Worm (Caenorhabditis elegans) whole organism, L2 larva: ENCODE results near the gene sre-39.
"Not testable (repeated sequence)": the region's sequence is repeated elsewhere in the genome, so short reads cannot be mapped to it uniquely, and the experiment has no call there.

ENCODE experiments used
- C34F6.9 ChIP-seq: fragments of 150-350 bp; optimal IDR thresholded peaks from 2 replicates; lab custom pipeline; 2014; ENCODE audit warnings: missing biosample characterization, missing genetic modification characterization
- F13H6.1 ChIP-seq: sonication (generic microtip); optimal IDR thresholded peaks from 2 replicates; lab custom pipeline; 2016; ENCODE audit warnings: missing genetic modification characterization, missing compliant biosample characterization
- Y55F3AM.14 ChIP-seq: fragments of 200-800 bp; sonication (Bioruptor generic); optimal IDR thresholded peaks from 2 replicates; lab custom pipeline; 2018; ENCODE audit warnings: mild to moderate bottlenecking, missing genetic modification characterization, missing compliant biosample characterization
- ZK546.5 ChIP-seq: sonication (generic microtip); optimal IDR thresholded peaks from 2 replicates; lab custom pipeline; 2017; ENCODE audit warnings: missing biosample characterization, missing genetic modification characterization
- ama-1 ChIP-seq: fragments of 150-350 bp; optimal IDR thresholded peaks from 2 replicates; lab custom pipeline; 2018; ENCODE audit warnings: inconsistent platforms
- blmp-1 ChIP-seq: sonication (generic microtip); optimal IDR thresholded peaks from 2 replicates; lab custom pipeline; 2017; ENCODE audit warnings: missing genetic modification characterization, mild to moderate bottlenecking, missing compliant biosample characterization, antibody characterized with exemption, moderate library complexity; ENCODE audit not compliant: insufficient read depth
- crh-2 ChIP-seq: sonication (generic microtip); optimal IDR thresholded peaks from 2 replicates; lab custom pipeline; 2017; ENCODE audit warnings: missing biosample characterization, missing genetic modification characterization
- dmd-4 ChIP-seq: sonication (generic microtip); optimal IDR thresholded peaks from 2 replicates; lab custom pipeline; 2017; ENCODE audit warnings: missing biosample characterization, missing genetic modification characterization
- egl-27 ChIP-seq: sonication (generic microtip); optimal IDR thresholded peaks from 3 replicates; lab custom pipeline; 2017; ENCODE audit warnings: missing biosample characterization, missing genetic modification reagents, missing genetic modification characterization
- fos-1 ChIP-seq: fragments of 150-350 bp; optimal IDR thresholded peaks from 2 replicates; lab custom pipeline; 2014; ENCODE audit warnings: missing biosample characterization, missing genetic modification characterization
- gmeb-1 ChIP-seq: fragments of 150-350 bp; optimal IDR thresholded peaks from 2 replicates; lab custom pipeline; 2014; ENCODE audit warnings: missing biosample characterization, missing genetic modification characterization
- lin-11 ChIP-seq: fragments of 150-350 bp; sonication (generic microtip); optimal IDR thresholded peaks from 2 replicates; lab custom pipeline; 2014; ENCODE audit warnings: missing biosample characterization, missing genetic modification characterization, inconsistent platforms, mixed read lengths
- lin-13 ChIP-seq: fragments of 150-350 bp; optimal IDR thresholded peaks from 2 replicates; lab custom pipeline; 2014; ENCODE audit warnings: missing biosample characterization, missing genetic modification reagents, missing genetic modification characterization
- lin-39 ChIP-seq: fragments of 150-350 bp; optimal IDR thresholded peaks from 2 replicates; lab custom pipeline; 2014; ENCODE audit warnings: missing biosample characterization, missing genetic modification reagents, missing genetic modification characterization
- lsy-2 ChIP-seq, 2 experiments: fragments of 150-350 bp in 1 of 2; sonication (generic microtip) in 1 of 2; optimal IDR thresholded peaks; 2 replicates each; lab custom pipeline; 2014 to 2017; ENCODE audit warnings: missing biosample characterization in 2 of 2, missing genetic modification characterization in 2 of 2
- mab-5 ChIP-seq: fragments of 150-350 bp; optimal IDR thresholded peaks from 2 replicates; lab custom pipeline; 2014; ENCODE audit warnings: missing biosample characterization, missing genetic modification characterization
- mdl-1 ChIP-seq, 2 experiments: fragments of 150-350 bp in 1 of 2; sonication (generic microtip) in 1 of 2; optimal IDR thresholded peaks; 2 replicates each; lab custom pipeline; 2017; ENCODE audit warnings: missing biosample characterization in 2 of 2, missing genetic modification characterization in 2 of 2
- nhr-11 ChIP-seq: fragments of 150-350 bp; optimal IDR thresholded peaks from 2 replicates; lab custom pipeline; 2014; ENCODE audit warnings: missing biosample characterization, missing genetic modification characterization
- nhr-129 ChIP-seq: fragments of 150-350 bp; optimal IDR thresholded peaks from 2 replicates; lab custom pipeline; 2014; ENCODE audit warnings: missing biosample characterization, missing genetic modification characterization
- nhr-21 ChIP-seq: fragments of 150-350 bp; optimal IDR thresholded peaks from 2 replicates; lab custom pipeline; 2014; ENCODE audit warnings: missing biosample characterization, missing genetic modification characterization
- nhr-25 ChIP-seq: fragments of 150-350 bp; sonication (generic microtip); optimal IDR thresholded peaks from 3 replicates; lab custom pipeline; 2014; ENCODE audit warnings: missing biosample characterization, missing genetic modification characterization
- nhr-6 ChIP-seq: fragments of 150-350 bp; optimal IDR thresholded peaks from 2 replicates; lab custom pipeline; 2014; ENCODE audit warnings: missing biosample characterization, missing genetic modification characterization
- sma-3 ChIP-seq: sonication (generic microtip); optimal IDR thresholded peaks from 2 replicates; lab custom pipeline; 2016; ENCODE audit warnings: missing genetic modification reagents, missing genetic modification characterization, missing compliant biosample characterization
- sma-9 ChIP-seq, 2 experiments: fragments of 150-350 bp in 1 of 2; sonication (generic microtip) in 1 of 2; optimal IDR thresholded peaks; 2 replicates each; lab custom pipeline; 2014 to 2016; ENCODE audit warnings: missing genetic modification characterization in 2 of 2, mild to moderate bottlenecking in 1 of 2, missing biosample characterization in 1 of 2, missing compliant biosample characterization in 1 of 2, missing genetic modification reagents in 1 of 2, moderate library complexity in 1 of 2
- snpc-4 ChIP-seq: fragments of 150-350 bp; optimal IDR thresholded peaks from 2 replicates; lab custom pipeline; 2014; ENCODE audit warnings: missing biosample characterization, missing genetic modification characterization
- unc-39 ChIP-seq: fragments of 150-350 bp; optimal IDR thresholded peaks from 2 replicates; lab custom pipeline; 2014; ENCODE audit warnings: missing biosample characterization, missing genetic modification characterization
- unc-55 ChIP-seq: fragments of 150-350 bp; sonication (generic microtip); optimal IDR thresholded peaks from 3 replicates; lab custom pipeline; 2014; ENCODE audit warnings: missing biosample characterization, missing genetic modification reagents, missing genetic modification characterization
- ztf-11 ChIP-seq: sonication (generic microtip); optimal IDR thresholded peaks from 2 replicates; lab custom pipeline; 2017; ENCODE audit warnings: missing biosample characterization, missing genetic modification characterization

sre-39 gene

ce11 chrII:4698266-4698771 lies 11.3 kb downstream of the sre-39 start, which contains the start of the genes rpn-5 and scc-1 (continued):
- no peak for TF ChIP-seq Y55F3AM.14 (GFP tag; lab: Kevin White, UChicago)
- peak; percentile 81 for TF ChIP-seq nhr-129
- peak; percentile 38 for TF ChIP-seq blmp-1 (tag; lab: Kevin White, UChicago)
- TF ChIP-seq nhr-21, result peak; percentile 70
- no peak for TF ChIP-seq unc-39
- peak; percentile 67 for TF ChIP-seq nhr-25 (tag; lab: Kevin White, UChicago)
- TF ChIP-seq lin-11 (tag; lab: Kevin White, UChicago), result peak; percentile 53
- TF ChIP-seq sma-3 (GFP tag; lab: Kevin White, UChicago), result peak; percentile 56
- peak; percentile 47 for TF ChIP-seq snpc-4 (tag; lab: Kevin White, UChicago)

ce11 chrII:4701482-4702119 lies 14.6 kb downstream of the sre-39 start, which contains the start of gene unc-85:
unc-85 (plus strand) TSS chrII:4702069.
- peak; percentile 22 for TF ChIP-seq nhr-6 (tag; lab: Kevin White, UChicago)
- TF ChIP-seq nhr-25 (tag; lab: Kevin White, UChicago), result peak; percentile 69
- peak; percentile 69 for TF ChIP-seq unc-55 (GFP tag; lab: Kevin White, UChicago)
- TF ChIP-seq F13H6.1, result peak; percentile 80
- peak; percentile 73 for TF ChIP-seq crh-2 (tag; lab: Kevin White, UChicago)
- TF ChIP-seq gmeb-1 (tag; lab: Kevin White, UChicago), result peak; percentile 58
- TF ChIP-seq C34F6.9 (tag; lab: Kevin White, UChicago), result peak; percentile 62
- peak; percentile 23 for TF ChIP-seq lin-11 (tag; lab: Kevin White, UChicago)
- TF ChIP-seq nhr-129, result peak; percentile 71
- TF ChIP-seq lin-13 (GFP tag; lab: Kevin White, UChicago), result peak; percentile 65
- TF ChIP-seq mdl-1 (tag; optimal IDR thresholded peaks at IDR 0.05; lab: Kevin White, UChicago), result peak in 1 of 2 experiments; percentile 44
- TF ChIP-seq sma-9 (GFP tag; optimal IDR thresholded peaks at IDR 0.05; lab: Kevin White, UChicago), result peak; percentile 22
- TF ChIP-seq sma-9 (tag; optimal IDR thresholded peaks at IDR 0.05; lab: Kevin White, UChicago), result not testable (repeated sequence)
- peak; percentile 78 for TF ChIP-seq sma-3 (GFP tag; lab: Kevin White, UChicago)
- TF ChIP-seq lsy-2 (tag; optimal IDR thresholded peaks at IDR 0.05; lab: Kevin White, UChicago), result peak; percentile 66 to 89
- peak; percentile 17 for TF ChIP-seq nhr-21

- no peak for TF ChIP-seq fos-1 (tag; lab: Kevin White, UChicago)
- TF ChIP-seq lin-39 (tag; lab: Kevin White, UChicago), result no peak
- TF ChIP-seq nhr-6 (tag; lab: Kevin White, UChicago), result no peak
- no peak for TF ChIP-seq nhr-21
- no peak for TF ChIP-seq C34F6.9 (tag; lab: Kevin White, UChicago)
- no peak for TF ChIP-seq Y55F3AM.14 (GFP tag; lab: Kevin White, UChicago)
- TF ChIP-seq, all 48 proteins: peak for 0
Measured at ce11 chrII:4703011-4703410, 16.0 kb downstream of the sre-39 start.

- TF ChIP-seq unc-55 (GFP tag; lab: Kevin White, UChicago) (peak; percentile 67), crh-2 (tag; lab: Kevin White, UChicago) (peak; percentile 52), nhr-25 (tag; lab: Kevin White, UChicago) (peak; percentile 41), dmd-4 (tag; lab: Kevin White, UChicago) (no peak), C34F6.9 (tag; lab: Kevin White, UChicago) (peak; percentile 82), gmeb-1 (tag; lab: Kevin White, UChicago) (peak; percentile 69), lsy-2 (tag; optimal IDR thresholded peaks at IDR 0.05; lab: Kevin White, UChicago) (peak; percentile 86 to 97), ZK546.5 (tag; lab: Kevin White, UChicago) (no peak), lin-13 (GFP tag; lab: Kevin White, UChicago) (no peak), fos-1 (tag; lab: Kevin White, UChicago) (peak; percentile 69), nhr-21 (peak; percentile 7), sma-9 (GFP tag; optimal IDR thresholded peaks at IDR 0.05; lab: Kevin White, UChicago) (peak; percentile 22), sma-9 (tag; optimal IDR thresholded peaks at IDR 0.05; lab: Kevin White, UChicago) (no peak), mab-5 (tag; lab: Kevin White, UChicago) (no peak), ama-1 (peak; percentile 25), F13H6.1 (peak; percentile 35), sma-3 (GFP tag; lab: Kevin White, UChicago) (peak; percentile 47), lin-11 (tag; lab: Kevin White, UChicago) (peak; percentile 45), ztf-11 (no peak), Y55F3AM.14 (GFP tag; lab: Kevin White, UChicago) (no peak), nhr-11 (tag; lab: Kevin White, UChicago) (no peak), egl-27 (tag; lab: Kevin White, UChicago) (peak; percentile 23), nhr-129 (peak; percentile 29)
Measured at ce11 chrII:4706359-4706871, 19.4 kb downstream of the sre-39 start, which contains the start of the genes F10G7.9 and tsn-1. F10G7.9 (minus strand) TSS chrII:4706485. tsn-1 (plus strand) TSS chrII:4706821.
